Worm (Caenorhabditis elegans) whole organism, L3 larva: Measurements from ENCODE around the gene hsp-6.

ENCODE experiments used
- ceh-16 ChIP-seq: sonication (generic microtip); optimal IDR thresholded peaks from 2 replicates; lab custom pipeline; 2017; ENCODE audit warnings: missing biosample characterization, missing genetic modification characterization
- daf-12 ChIP-seq: fragments of 150-350 bp; optimal IDR thresholded peaks from 2 replicates; lab custom pipeline; 2014; ENCODE audit warnings: missing biosample characterization, missing genetic modification reagents, missing genetic modification characterization
- elt-3 ChIP-seq, 3 experiments: fragments of 150-350 bp in 1 of 3; sonication (generic microtip) in 2 of 3; optimal IDR thresholded peaks; 2 replicates in 2 of 3; 4 replicates in 1 of 3; lab custom pipeline; 2014 to 2017; ENCODE audit warnings: missing biosample characterization in 3 of 3, missing genetic modification characterization in 3 of 3
- lin-15B ChIP-seq: fragments of 150-350 bp; optimal IDR thresholded peaks from 2 replicates; lab custom pipeline; 2014; ENCODE audit warnings: missing biosample characterization, missing genetic modification characterization
- nhr-11 ChIP-seq: fragments of 150-350 bp; optimal IDR thresholded peaks from 2 replicates; lab custom pipeline; 2014; ENCODE audit warnings: missing biosample characterization, missing genetic modification characterization
- unc-39 ChIP-seq: sonication (generic microtip); optimal IDR thresholded peaks from 4 replicates; lab custom pipeline; 2017; ENCODE audit warnings: missing biosample characterization, missing genetic modification characterization
- unc-62 ChIP-seq: fragments of 150-350 bp; sonication (generic microtip); optimal IDR thresholded peaks from 4 replicates; lab custom pipeline; 2014; ENCODE audit warnings: missing biosample characterization, missing genetic modification reagents, missing genetic modification characterization

ce11 chrV:4788823-4789222 lies 37.7 kb downstream of the hsp-6 start, which contains the start of gene R02F11.10:
- no peak for TF ChIP-seq nhr-11
- no peak for TF ChIP-seq ceh-16 (tag; lab: Kevin White, UChicago)
- TF ChIP-seq unc-62 (GFP tag; lab: Kevin White, UChicago), result no peak
- TF ChIP-seq unc-39 (tag; lab: Kevin White, UChicago), result no peak
- no peak for TF ChIP-seq daf-12 (tag; lab: Kevin White, UChicago)
- TF ChIP-seq elt-3 (tag; optimal IDR thresholded peaks at IDR 0.05; lab: Kevin White, UChicago), result no peak
- TF ChIP-seq lin-15B (tag; lab: Kevin White, UChicago), result no peak
